Fruit fly (Drosophila melanogaster): ENCODE measurements around the gene chif.
A peak's percentile ranks its signal among the peaks of the same experiment; 100 is the strongest.

The chif gene

dm6 chr2L:16350160-16350633 lies 2.2 kb downstream of the chif start (continued):
- peak; percentile 40 for TF ChIP-seq fd59A (GFP tag; optimal IDR thresholded peaks at IDR 0.05)
- TF ChIP-seq Blimp-1 (GFP tag; optimal IDR thresholded peaks at IDR 0.05): peak; percentile 51
- no peak for TF ChIP-seq CG1621 (tag; optimal IDR thresholded peaks at IDR 0.05)
- TF ChIP-seq CG8119 (GFP tag; IDR thresholded peaks at IDR 0.05): no peak; the same call in 1 of the 3 replicates
- peak; percentile 59 for TF ChIP-seq Hr4 (GFP tag; optimal IDR thresholded peaks at IDR 0.05)
- peak; percentile 41 for TF ChIP-seq CG6792 (GFP tag; optimal IDR thresholded peaks at IDR 0.05)
- peak; percentile 37 for TF ChIP-seq CG6854 (GFP tag; optimal IDR thresholded peaks at IDR 0.05)
- TF ChIP-seq Hr38 (GFP tag; optimal IDR thresholded peaks at IDR 0.05): no peak
- peak; percentile 51 for TF ChIP-seq CG8319 (GFP tag; optimal IDR thresholded peaks at IDR 0.05)
- peak; percentile 82 for TF ChIP-seq cyc (GFP tag; optimal IDR thresholded peaks at IDR 0.05)
- TF ChIP-seq CG10669 (GFP tag; optimal IDR thresholded peaks at IDR 0.05): no peak
- TF ChIP-seq spab (GFP tag; optimal IDR thresholded peaks at IDR 0.05): peak; percentile 30
- TF ChIP-seq net (GFP tag; optimal IDR thresholded peaks at IDR 0.05): no peak
- TF ChIP-seq esn (GFP tag; optimal IDR thresholded peaks at IDR 0.05): peak; percentile 86
- no peak for TF ChIP-seq CG3032 (tag; optimal IDR thresholded peaks at IDR 0.05)
- TF ChIP-seq Sox15 (GFP tag; optimal IDR thresholded peaks at IDR 0.05): peak; percentile 76
- TF ChIP-seq OdsH (GFP tag; optimal IDR thresholded peaks at IDR 0.05): peak; percentile 76
- TF ChIP-seq CG31627 (GFP tag; optimal IDR thresholded peaks at IDR 0.05): peak; percentile 84
- peak; percentile 75 for TF ChIP-seq CG4318 (GFP tag; optimal IDR thresholded peaks at IDR 0.05)
- peak; percentile 64 for TF ChIP-seq CG11902 (GFP tag; optimal IDR thresholded peaks at IDR 0.05)
- TF ChIP-seq CG9139 (GFP tag; optimal IDR thresholded peaks at IDR 0.05): peak; percentile 6

- TF ChIP-seq CG6854 (GFP tag; optimal IDR thresholded peaks at IDR 0.05): no peak
- no peak for TF ChIP-seq acj6 (GFP tag; optimal IDR thresholded peaks at IDR 0.05)
- no peak for TF ChIP-seq CG7368 (GFP tag; optimal IDR thresholded peaks at IDR 0.05)
- no peak for TF ChIP-seq fd59A (GFP tag; optimal IDR thresholded peaks at IDR 0.05)
- TF ChIP-seq CG3032 (tag; optimal IDR thresholded peaks at IDR 0.05): no peak
- no peak for TF ChIP-seq CG8119 (GFP tag; IDR thresholded peaks at IDR 0.05)
- no peak for TF ChIP-seq Ets21C (GFP tag; optimal IDR thresholded peaks at IDR 0.05)
- TF ChIP-seq CG10669 (GFP tag; optimal IDR thresholded peaks at IDR 0.05): no peak
- no peak for TF ChIP-seq CG6163 (GFP tag; IDR thresholded peaks at IDR 0.05)
- no peak for TF ChIP-seq Sox102F (GFP tag; optimal IDR thresholded peaks at IDR 0.05)
- TF ChIP-seq salr (GFP tag; optimal IDR thresholded peaks at IDR 0.05): no peak
- TF ChIP-seq Ets96B (tag; optimal IDR thresholded peaks at IDR 0.05): no peak
- TF ChIP-seq Sox15 (GFP tag; optimal IDR thresholded peaks at IDR 0.05): no peak
- TF ChIP-seq CG32006 (GFP tag; optimal IDR thresholded peaks at IDR 0.05): no peak
- TF ChIP-seq CG16779 (tag; optimal IDR thresholded peaks at IDR 0.05): no peak
- no peak for TF ChIP-seq CG34406 (GFP tag; optimal IDR thresholded peaks at IDR 0.05)
- no peak for TF ChIP-seq Gug (GFP tag; IDR thresholded peaks at IDR 0.05)
Observed at dm6 chr2L:16342224-16342623, 10.2 kb downstream of the chif start, which contains the start of gene CG44405. Gene CG44405 (minus strand): TSS chr2L:16342324.

- TF ChIP-seq salr (GFP tag; optimal IDR thresholded peaks at IDR 0.05): no peak
- TF ChIP-seq Sox14 (GFP tag; optimal IDR thresholded peaks at IDR 0.05): no peak
- no peak for TF ChIP-seq net (GFP tag; optimal IDR thresholded peaks at IDR 0.05)
- TF ChIP-seq dsx (GFP tag; optimal IDR thresholded peaks at IDR 0.05; ENCODE audit: poor library complexity, severe bottlenecking): no peak
- TF ChIP-seq CG15336 (GFP tag; IDR thresholded peaks at IDR 0.05): no peak
- no peak for TF ChIP-seq CG4318 (GFP tag; optimal IDR thresholded peaks at IDR 0.05)
- no peak for TF ChIP-seq CG6854 (GFP tag; optimal IDR thresholded peaks at IDR 0.05)
- no peak for TF ChIP-seq eg (GFP tag; IDR thresholded peaks at IDR 0.05)
- TF ChIP-seq Gug (GFP tag; IDR thresholded peaks at IDR 0.05): no peak
- no peak for TF ChIP-seq CG3032 (tag; optimal IDR thresholded peaks at IDR 0.05)
- TF ChIP-seq topi (GFP tag; optimal IDR thresholded peaks at IDR 0.05): no peak
- no peak for TF ChIP-seq CG7368 (GFP tag; optimal IDR thresholded peaks at IDR 0.05)
- TF ChIP-seq CG6808 (GFP tag; optimal IDR thresholded peaks at IDR 0.05): no peak
- no peak for TF ChIP-seq CG8632 (GFP tag; optimal IDR thresholded peaks at IDR 0.05)
- no peak for TF ChIP-seq CG6792 (GFP tag; optimal IDR thresholded peaks at IDR 0.05)
- no peak for TF ChIP-seq Blimp-1 (GFP tag; optimal IDR thresholded peaks at IDR 0.05)
- no peak for TF ChIP-seq OdsH (GFP tag; optimal IDR thresholded peaks at IDR 0.05)
- TF ChIP-seq acj6 (GFP tag; optimal IDR thresholded peaks at IDR 0.05): no peak
Observed at dm6 chr2L:16340268-16340667, 12.2 kb downstream of the chif start, which contains the start of gene CG42266. Gene CG42266 (minus strand): TSS chr2L:16340368.
